Fruit fly (Drosophila melanogaster): Measurements from ENCODE around the gene Syn.

The Syn gene

dm6 chr3R:10268865-10269442 lies 78.5 kb downstream of the Syn start (continued):
- TF ChIP-seq jing (GFP tag; optimal IDR thresholded peaks at IDR 0.05) (peak; percentile 40), Six4 (GFP tag; optimal IDR thresholded peaks at IDR 0.05) (peak; percentile 26), CG8765 (GFP tag; IDR thresholded peaks at IDR 0.05) (no peak), dimm (GFP tag; IDR thresholded peaks at IDR 0.05) (peak; percentile 49), Eip74EF (GFP tag; optimal IDR thresholded peaks at IDR 0.05) (no peak), peb (GFP tag; IDR thresholded peaks at IDR 0.05) (no peak), Xbp1 (GFP tag; optimal IDR thresholded peaks at IDR 0.05) (peak; percentile 67), CoRest (tag; optimal IDR thresholded peaks at IDR 0.05) (peak; percentile 42), Tbp (GFP tag; optimal IDR thresholded peaks at IDR 0.05) (no peak), CG1832 (GFP tag; optimal IDR thresholded peaks at IDR 0.05) (no peak), CG17612 (GFP tag; IDR thresholded peaks at IDR 0.05) (0 out of 2 replicates have a peak, but pooled peaks have one; percentile 9), pho (GFP tag; optimal IDR thresholded peaks at IDR 0.05) (peak; percentile 38), CG7271 (tag; optimal IDR thresholded peaks at IDR 0.05) (no peak), cwo (GFP tag; optimal IDR thresholded peaks at IDR 0.05) (peak; percentile 32), CHES-1-like (GFP tag; optimal IDR thresholded peaks at IDR 0.05) (no peak), gsb-n (tag; optimal IDR thresholded peaks at IDR 0.05) (peak; percentile 14), CG10274 (GFP tag; optimal IDR thresholded peaks at IDR 0.05) (peak; percentile 40), E2f1 (GFP tag; IDR thresholded peaks at IDR 0.05) (peak; percentile 70), Sin3A (optimal IDR thresholded peaks at IDR 0.05) (no peak), sqz (GFP tag; optimal IDR thresholded peaks at IDR 0.05) (no peak), CG2678 (tag; optimal IDR thresholded peaks at IDR 0.05) (peak; percentile 71), chm (GFP tag; IDR thresholded peaks at IDR 0.05) (no peak; the same call in 1 of the 2 replicates), crol (GFP tag; IDR thresholded peaks at IDR 0.05) (no peak), CG2202 (tag; optimal IDR thresholded peaks at IDR 0.05) (no peak), sd (tag; optimal IDR thresholded peaks at IDR 0.05) (peak; percentile 88), ATbp (GFP tag; optimal IDR thresholded peaks at IDR 0.05) (peak; percentile 58), odd (GFP tag; optimal IDR thresholded peaks at IDR 0.05) (no peak), cg (GFP tag; optimal IDR thresholded peaks at IDR 0.05) (no peak), D19B (GFP tag; optimal IDR thresholded peaks at IDR 0.05) (peak; percentile 16), Hsf (GFP tag; optimal IDR thresholded peaks at IDR 0.05) (peak; percentile 62), ftz-f1 (GFP tag; optimal IDR thresholded peaks at IDR 0.05) (no peak), CG6765 (GFP tag; optimal IDR thresholded peaks at IDR 0.05) (no peak), CG13894 (tag; optimal IDR thresholded peaks at IDR 0.05) (no peak), CG31388 (GFP tag; optimal IDR thresholded peaks at IDR 0.05) (no peak), sens-2 (GFP tag; IDR thresholded peaks at IDR 0.05) (peak; percentile 39), CG13287 (GFP tag; IDR thresholded peaks at IDR 0.05; ENCODE audit: partially characterized antibody) (no peak), Lim3 (GFP tag; IDR thresholded peaks at IDR 0.05) (peak; percentile 58; the same call in 1 of the 2 replicates), ham (GFP tag; IDR thresholded peaks at IDR 0.05) (peak; percentile 56; the same call in 1 of the 2 replicates), Nf-YA (GFP tag; IDR thresholded peaks at IDR 0.05) (peak; percentile 66; the same call in 1 of the 2 replicates), Ets65A (GFP tag) (peak; percentile 97), CG8089 (GFP tag; optimal IDR thresholded peaks at IDR 0.05) (peak; percentile 21), Gug (GFP tag; IDR thresholded peaks at IDR 0.05) (peak; percentile 73), sens (GFP tag) (peak; percentile 93), Vsx1 (GFP tag; optimal IDR thresholded peaks at IDR 0.05) (no peak), Awh (GFP tag; IDR thresholded peaks at IDR 0.05) (peak; percentile 83), CG16815 (GFP tag; optimal IDR thresholded peaks at IDR 0.05) (no peak), tio (GFP tag; optimal IDR thresholded peaks at IDR 0.05) (peak; percentile 23), CG7928 (GFP tag; optimal IDR thresholded peaks at IDR 0.05) (no peak), fd102C (GFP tag; optimal IDR thresholded peaks at IDR 0.05) (no peak), trem (tag; optimal IDR thresholded peaks at IDR 0.05) (peak; percentile 29), danr (GFP tag; IDR thresholded peaks at IDR 0.05) (peak; percentile 37; the same call in 1 of the 2 replicates)

Measured in whole organism, embryonic.